Worm (Caenorhabditis elegans): ENCODE measurements around the gene C01G10.6.

The C01G10.6 gene

ce11 chrV:15088613-15089012 is 1.2 kb downstream of the C01G10.6 start, which contains the start of gene C01G10.18:
C01G10.18 (minus strand) TSS chrV:15088713.
- TF ChIP-seq nfya-2 (GFP tag; IDR thresholded peaks at IDR 0.05) (no peak), ztf-25 (GFP tag; IDR thresholded peaks at IDR 0.05) (no peak), nhr-120 (GFP tag; IDR thresholded peaks at IDR 0.05) (no peak)

DNA sequence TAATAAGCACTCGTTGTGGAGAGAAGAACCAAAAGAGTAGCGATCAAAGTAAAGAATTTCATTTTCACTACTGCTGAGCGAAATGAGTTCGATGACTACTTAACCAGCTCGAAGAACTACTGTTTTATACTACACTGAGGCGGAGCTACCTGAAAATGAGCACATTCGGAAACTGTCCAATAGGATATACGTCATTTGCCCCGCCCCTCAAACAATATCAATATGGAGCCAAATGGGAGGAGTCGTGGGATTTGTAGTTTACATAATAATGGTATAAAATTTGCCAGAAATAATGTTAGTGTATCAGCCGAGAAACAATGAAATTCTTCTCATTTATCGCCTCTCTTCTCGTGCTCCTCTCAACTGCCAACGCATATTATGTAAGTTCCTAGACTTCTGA is 2.0 kb downstream of the C01G10.6 start, which contains the start of the genes C01G10.5 and C01G10.4:
TSS of gene C01G10.5 (minus strand) at position 101 of the 400 bp plus-strand sequence.
TSS of gene C01G10.4 (plus strand) at position 303 of the 400 bp plus-strand sequence.
- no peak for TF ChIP-seq lin-26 (GFP tag; IDR thresholded peaks at IDR 0.05)

DNA sequence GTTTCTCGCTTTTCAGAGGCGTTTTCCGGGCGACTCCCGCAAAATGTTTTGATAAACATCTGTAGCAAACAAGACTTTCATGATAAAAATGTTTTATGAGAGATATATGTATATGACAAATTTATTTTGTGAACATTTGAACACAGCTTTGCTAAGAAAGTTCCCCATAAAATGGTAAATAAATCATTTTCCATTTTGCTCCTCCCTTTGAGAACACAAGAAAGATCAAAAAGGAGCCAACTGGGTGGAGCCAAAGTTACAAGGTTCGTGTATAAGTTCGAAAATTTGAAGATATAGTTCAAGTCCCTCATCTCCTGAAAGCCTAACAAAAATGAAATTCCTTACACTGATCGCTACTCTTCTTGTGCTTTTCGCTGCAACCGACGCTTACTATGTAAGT is 3.0 kb downstream of the C01G10.6 start, which contains the start of gene C01G10.17:
TSS of gene C01G10.17 (plus strand) at position 301 of the 400 bp plus-strand sequence.
- TF ChIP-seq pbrm-1 (GFP tag; IDR thresholded peaks at IDR 0.05) (no peak), lag-1 (GFP tag; IDR thresholded peaks at IDR 0.05) (no peak), rcor-1 (GFP tag; IDR thresholded peaks at IDR 0.05) (no peak), zim-3 (tag; optimal IDR thresholded peaks at IDR 0.05) (no peak), xnd-1 (tag; optimal IDR thresholded peaks at IDR 0.05) (no peak), tlf-1 (GFP tag; optimal IDR thresholded peaks at IDR 0.05) (no peak), Y95B8A.8 (GFP tag; IDR thresholded peaks at IDR 0.05) (no peak), lsy-27 (tag; optimal IDR thresholded peaks at IDR 0.05; ENCODE audit: borderline replicate concordance, insufficient read depth) (no peak)

ce11 chrV:15092666-15093065 is 5.2 kb downstream of the C01G10.6 start, which contains the start of gene txt-12:
txt-12 (plus strand) TSS chrV:15092966.
- TF ChIP-seq ceh-91 (GFP tag; IDR thresholded peaks at IDR 0.05), result no peak
- TF ChIP-seq K12H6.12 (tag; optimal IDR thresholded peaks at IDR 0.05), result no peak
- TF ChIP-seq F57A8.1 (GFP tag; optimal IDR thresholded peaks at IDR 0.05), result no peak
- no peak for TF ChIP-seq nhr-90 (tag; optimal IDR thresholded peaks at IDR 0.05)
- TF ChIP-seq attf-6 (GFP tag; IDR thresholded peaks at IDR 0.05), result no peak
- no peak for TF ChIP-seq dpl-1 (GFP tag; optimal IDR thresholded peaks at IDR 0.05)
- no peak for TF ChIP-seq efl-1 (GFP tag; optimal IDR thresholded peaks at IDR 0.05)
- TF ChIP-seq nhr-120 (GFP tag; IDR thresholded peaks at IDR 0.05), result no peak
- no peak for TF ChIP-seq let-526 (GFP tag; IDR thresholded peaks at IDR 0.05)
- TF ChIP-seq F10E7.11 (tag; optimal IDR thresholded peaks at IDR 0.05), result no peak
- TF ChIP-seq lag-1 (GFP tag; IDR thresholded peaks at IDR 0.05), result no peak
- TF ChIP-seq madf-8 (GFP tag; conservative IDR thresholded peaks at IDR 0.05), result no peak
- TF ChIP-seq F57C9.4 (tag; optimal IDR thresholded peaks at IDR 0.05), result no peak

- TF ChIP-seq aptf-3 (GFP tag; IDR thresholded peaks at IDR 0.05) (no peak), unc-62 (GFP tag; optimal IDR thresholded peaks at IDR 0.05) (no peak), tbp1 (GFP tag; optimal IDR thresholded peaks at IDR 0.05) (no peak), B0336.3 (GFP tag; IDR thresholded peaks at IDR 0.05) (no peak), ekl-4 (GFP tag; IDR thresholded peaks at IDR 0.05) (no peak), madf-6 (GFP tag; IDR thresholded peaks at IDR 0.05) (no peak), ceh-79 (tag; optimal IDR thresholded peaks at IDR 0.05) (no peak), snpc-1.1 (tag; optimal IDR thresholded peaks at IDR 0.05; ENCODE audit: insufficient read depth) (no peak), aptf-2 (GFP tag; conservative IDR thresholded peaks at IDR 0.05) (no peak), efl-1 (GFP tag; optimal IDR thresholded peaks at IDR 0.05) (no peak), tlf-1 (GFP tag; optimal IDR thresholded peaks at IDR 0.05) (no peak), cebp-1 (GFP tag; IDR thresholded peaks at IDR 0.05) (no peak), cebp-1 (tag; optimal IDR thresholded peaks at IDR 0.05) (no peak), B0261.1 (tag; optimal IDR thresholded peaks at IDR 0.05) (no peak), lsl-1 (GFP tag; optimal IDR thresholded peaks at IDR 0.05) (no peak), bed-1 (GFP tag; IDR thresholded peaks at IDR 0.05) (no peak)
Observed at ce11 chrV:15094749-15095148, 7.3 kb downstream of the C01G10.6 start, which contains the start of gene srx-78. srx-78 (plus strand) TSS chrV:15095049.

Data from whole organism, young adult.